Worm (Caenorhabditis elegans) whole organism, dauer: ENCODE results near the gene chs-2.

Experiments
- unc-62 ChIP-seq: sonication (generic microtip); optimal IDR thresholded peaks from 2 replicates; lab custom pipeline; 2017; ENCODE audit warnings: missing biosample characterization, missing genetic modification reagents, missing genetic modification characterization

Gene chs-2

DNA sequence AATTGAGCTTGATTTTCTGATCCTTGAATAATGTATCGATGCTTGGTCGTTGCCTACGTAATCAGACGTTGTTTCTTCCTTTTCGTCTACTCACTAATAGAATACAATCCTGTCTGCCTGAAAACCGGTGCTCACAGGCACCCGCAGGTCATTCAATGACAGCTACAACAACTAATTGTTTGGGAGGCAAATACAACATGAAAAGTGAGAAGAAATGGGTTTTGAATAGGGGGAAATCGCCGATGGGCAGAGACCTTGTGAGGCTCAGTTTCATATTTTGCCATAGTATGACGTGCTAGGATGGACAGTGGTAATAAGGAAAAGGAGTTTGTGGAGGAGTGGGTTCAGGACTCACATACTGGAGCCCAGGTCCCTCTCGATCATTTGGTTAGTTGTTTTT lies at the start of gene chs-2:
chs-2 (plus strand) TSS at position 301 of the 400 bp plus-strand sequence.
- TF ChIP-seq unc-62 (GFP tag; lab: Kevin White, UChicago): no peak

DNA sequence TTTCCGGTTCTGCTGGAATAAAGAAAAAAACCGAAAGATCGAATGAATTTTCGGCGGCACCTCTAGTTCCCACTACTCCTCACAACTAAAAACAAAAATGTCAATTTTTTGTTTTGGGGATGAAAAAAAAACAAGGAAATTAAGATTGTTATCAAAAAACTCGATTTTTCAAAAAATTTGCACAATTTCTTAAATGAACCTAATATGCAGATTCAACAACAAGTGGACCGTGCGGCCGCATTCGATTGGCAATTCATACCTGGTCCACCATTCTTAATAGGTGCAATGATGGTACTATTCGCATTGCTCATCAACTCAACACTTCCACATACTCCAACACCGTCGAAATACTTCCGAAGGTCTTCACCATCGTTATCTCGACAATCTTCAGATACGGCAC lies 45.3 kb upstream of the chs-2 start:
- TF ChIP-seq unc-62 (GFP tag; lab: Kevin White, UChicago): no peak

DNA sequence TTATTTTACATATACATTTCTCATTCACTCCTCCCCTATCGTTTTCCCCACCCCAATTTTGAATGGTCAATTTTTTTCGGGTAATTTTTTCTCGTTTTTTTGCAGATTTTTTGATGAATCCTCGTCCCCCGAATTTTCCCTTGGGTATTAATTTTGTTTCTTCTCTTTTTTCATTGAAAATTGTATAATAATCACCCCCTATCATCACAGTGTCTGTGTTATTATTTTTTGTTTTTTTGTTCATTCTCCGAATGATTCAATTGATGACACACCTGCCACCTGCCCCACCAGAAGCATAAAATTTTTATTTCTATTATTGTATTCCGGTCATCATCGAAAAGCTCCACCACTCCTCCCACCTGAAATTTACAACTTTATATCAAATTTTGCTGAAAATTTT lies 44.5 kb upstream of the chs-2 start, which contains the start of gene T25D3.3:
T25D3.3 (plus strand) TSS at position 301 of the 400 bp plus-strand sequence.
- no peak for TF ChIP-seq unc-62 (GFP tag; lab: Kevin White, UChicago)

DNA sequence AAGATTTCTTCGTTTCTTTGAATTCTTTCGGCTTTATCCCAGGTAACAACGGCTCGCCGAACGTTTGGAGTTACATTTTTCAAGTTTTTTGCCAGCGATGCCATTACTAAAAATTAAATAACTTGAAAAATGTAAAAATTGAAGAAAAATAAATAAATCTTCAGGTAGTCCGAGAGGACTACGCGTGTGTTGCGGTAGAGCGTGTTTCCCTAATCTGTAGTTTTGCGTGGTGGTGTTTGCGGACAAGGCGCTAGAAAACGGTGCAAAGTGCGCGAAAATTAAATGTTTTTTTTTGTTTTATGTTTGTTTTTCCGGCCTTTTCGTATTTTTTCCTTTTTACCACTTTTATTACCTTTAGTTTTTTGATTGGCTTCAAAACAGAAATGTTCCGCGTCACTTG lies 40.9 kb upstream of the chs-2 start, which contains the start of gene mrpl-28:
mrpl-28 (minus strand) TSS at position 106 of the 400 bp plus-strand sequence.
- TF ChIP-seq unc-62 (GFP tag; lab: Kevin White, UChicago): no peak

DNA sequence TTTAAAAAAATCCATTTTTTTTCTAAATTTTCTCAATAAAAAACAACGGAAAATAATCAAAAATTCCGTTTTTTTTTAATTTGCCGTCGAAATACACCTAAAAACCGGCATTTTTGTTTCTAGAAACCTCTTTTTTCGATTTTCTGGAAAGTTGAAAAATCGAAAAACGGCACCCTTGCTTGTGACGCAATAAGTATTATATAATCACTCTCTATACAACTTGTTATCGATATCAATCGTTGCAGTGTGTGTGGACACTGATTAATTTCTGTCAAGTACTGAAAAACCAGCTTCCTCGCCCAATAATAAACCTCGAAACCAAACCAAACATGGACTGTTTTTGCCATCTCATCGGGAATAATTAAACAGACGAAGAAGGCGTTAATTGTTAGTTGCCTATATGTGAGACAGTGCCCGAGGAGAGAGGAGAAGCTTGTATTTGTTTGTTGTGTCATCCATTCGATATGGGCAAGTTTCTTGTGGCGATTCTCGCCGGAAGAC lies 39.7 kb upstream of the chs-2 start:
- TF ChIP-seq unc-62 (GFP tag; lab: Kevin White, UChicago): no peak

DNA sequence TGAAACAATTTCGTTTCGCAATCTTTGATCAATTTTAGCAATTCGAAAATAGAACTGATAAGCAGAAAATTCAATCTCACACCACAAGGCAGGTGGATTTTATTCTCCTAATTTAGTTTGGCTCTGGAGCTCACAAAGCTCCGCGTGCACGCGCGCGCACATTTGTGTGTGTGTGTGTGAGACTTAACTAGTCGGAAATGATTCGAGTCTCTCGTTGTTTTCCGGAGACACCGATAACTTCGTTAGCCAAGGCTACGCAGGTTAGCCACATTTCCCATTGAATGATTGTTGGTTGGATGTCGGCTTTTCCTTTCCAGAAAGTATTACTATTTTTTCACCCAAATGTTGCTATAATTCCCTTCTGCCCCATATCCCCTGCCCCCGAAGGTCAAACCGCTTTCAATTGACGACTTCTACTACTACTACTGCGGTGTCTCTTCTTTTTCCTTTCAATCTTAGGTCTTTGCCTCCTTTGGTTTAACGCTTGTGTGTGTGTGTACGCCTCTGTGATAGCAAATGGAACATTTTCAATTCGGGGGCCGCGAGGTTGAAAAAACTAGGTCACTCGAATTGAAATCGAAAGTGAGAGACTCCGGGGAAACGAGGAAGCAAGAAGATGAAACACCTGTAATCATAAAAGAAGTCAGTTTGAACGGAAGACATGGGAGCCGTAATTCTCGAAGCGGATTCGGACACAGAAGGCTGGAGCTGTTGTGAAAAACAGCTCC lies 38.6 kb upstream of the chs-2 start:
- no peak for TF ChIP-seq unc-62 (GFP tag; lab: Kevin White, UChicago)

DNA sequence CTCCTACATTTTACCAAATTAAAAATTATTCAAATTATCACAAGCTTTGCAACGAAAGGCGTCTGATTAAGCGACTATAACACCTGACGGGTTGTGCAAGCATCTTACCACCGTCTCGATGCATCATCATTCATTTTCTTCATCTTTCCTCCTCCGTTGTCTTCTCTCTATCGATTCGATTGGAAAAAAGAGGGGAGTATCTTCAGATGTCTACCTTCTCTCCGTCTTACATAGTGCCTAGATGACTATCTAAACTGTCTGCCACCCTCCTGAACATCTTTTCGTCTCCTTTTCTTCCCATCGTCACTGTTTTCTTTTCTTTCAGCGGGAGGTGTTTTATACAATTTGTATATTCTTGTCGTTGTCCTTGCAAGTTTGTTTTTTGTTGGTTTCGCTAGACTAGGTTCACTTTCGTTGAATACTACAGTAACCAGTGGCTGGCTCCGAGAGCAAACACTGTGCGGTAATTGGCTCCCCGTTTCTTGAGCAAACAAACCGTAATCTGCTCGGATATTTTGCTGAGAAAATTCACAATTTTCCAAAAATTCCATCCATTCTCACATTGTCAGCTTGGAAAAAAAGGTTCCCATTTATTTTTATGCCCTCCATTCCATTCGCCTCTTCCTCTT lies 37.4 kb upstream of the chs-2 start:
- TF ChIP-seq unc-62 (GFP tag; lab: Kevin White, UChicago): no peak

DNA sequence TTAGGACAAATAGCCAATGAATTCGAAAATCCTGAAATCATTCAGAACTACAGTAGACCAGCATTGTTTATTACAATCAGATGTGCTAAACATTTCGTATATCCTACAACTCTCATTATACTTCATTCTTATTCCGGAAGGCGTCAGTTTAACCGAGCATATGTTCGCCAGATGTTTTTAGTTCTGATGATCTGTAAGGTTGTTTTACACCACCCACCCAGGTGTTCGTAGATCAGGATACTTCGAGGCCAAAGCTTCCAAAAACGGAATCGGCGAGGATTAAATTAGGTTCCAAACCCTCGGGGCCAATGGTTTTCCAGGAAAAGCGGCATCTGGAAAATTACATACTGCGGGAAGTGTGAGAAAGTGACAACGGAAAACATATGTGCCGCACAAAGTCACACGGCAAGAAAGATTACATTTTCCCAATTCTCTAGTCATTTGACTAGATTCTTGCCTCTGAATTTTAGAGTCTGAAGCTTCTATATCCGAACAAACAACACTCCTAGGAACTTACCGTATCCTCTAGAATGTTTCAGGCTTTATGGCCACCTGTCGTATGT lies 36.1 kb upstream of the chs-2 start:
- TF ChIP-seq unc-62 (GFP tag; lab: Kevin White, UChicago): no peak

DNA sequence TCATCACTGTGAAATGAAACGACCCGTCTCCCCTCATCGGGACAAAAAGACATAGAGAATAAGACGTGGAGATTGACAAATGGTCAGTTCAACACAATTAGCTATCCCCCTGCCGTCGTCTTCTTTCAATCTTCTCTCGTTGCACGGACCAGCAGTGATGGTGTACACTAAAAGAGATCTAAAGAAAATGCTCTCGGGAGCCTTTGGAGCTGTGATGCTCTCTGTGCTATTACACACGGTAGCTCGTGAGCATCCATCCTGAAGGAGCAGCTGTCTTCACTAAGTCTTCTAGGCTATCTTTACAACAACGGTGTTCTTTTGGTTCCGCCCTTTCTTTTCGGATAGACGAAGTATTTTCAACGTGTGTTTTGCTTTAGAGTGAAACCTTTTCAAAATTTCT lies 35.5 kb upstream of the chs-2 start:
- TF ChIP-seq unc-62 (GFP tag; lab: Kevin White, UChicago): no peak

DNA sequence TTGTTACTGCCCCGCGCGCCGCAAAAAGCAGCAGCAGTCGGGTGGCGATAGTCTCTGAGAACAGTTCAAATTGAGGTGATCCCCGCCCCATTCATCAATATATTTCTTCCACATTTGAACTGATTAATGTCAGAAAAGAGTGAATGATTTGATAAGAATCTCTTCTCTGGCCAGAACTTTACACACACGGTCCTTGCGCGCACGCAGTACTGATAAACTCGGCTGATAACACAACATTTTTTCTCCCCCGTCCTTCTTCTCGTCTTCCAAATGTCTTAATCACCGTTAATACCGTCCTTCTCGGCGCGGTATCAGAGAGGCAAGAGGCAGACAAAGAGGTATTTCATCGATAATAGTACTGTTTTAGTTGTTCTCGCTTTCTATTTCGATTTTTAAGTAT lies 34.6 kb upstream of the chs-2 start, which contains the start of gene etr-1:
etr-1 (plus strand) TSS at position 193 of the 400 bp plus-strand sequence.
- TF ChIP-seq unc-62 (GFP tag; lab: Kevin White, UChicago): no peak

DNA sequence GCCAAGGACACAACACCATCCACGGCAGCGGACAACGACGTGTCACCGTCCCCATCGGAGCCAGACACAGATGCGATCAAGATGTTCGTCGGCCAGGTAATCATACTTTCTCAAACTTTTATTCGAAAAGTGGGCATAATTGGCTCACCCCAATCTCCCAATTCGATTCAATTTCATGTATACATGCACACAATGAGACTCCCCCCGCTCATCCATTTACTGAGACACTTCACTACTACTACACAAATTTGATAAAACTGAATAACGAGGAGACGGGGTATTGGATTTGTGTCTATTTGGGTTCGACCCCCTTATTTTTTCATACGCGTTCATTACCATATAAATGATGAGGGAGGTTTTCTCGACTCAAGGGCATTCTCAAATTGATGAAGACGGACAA lies 33.6 kb upstream of the chs-2 start:
- no peak for TF ChIP-seq unc-62 (GFP tag; lab: Kevin White, UChicago)

DNA sequence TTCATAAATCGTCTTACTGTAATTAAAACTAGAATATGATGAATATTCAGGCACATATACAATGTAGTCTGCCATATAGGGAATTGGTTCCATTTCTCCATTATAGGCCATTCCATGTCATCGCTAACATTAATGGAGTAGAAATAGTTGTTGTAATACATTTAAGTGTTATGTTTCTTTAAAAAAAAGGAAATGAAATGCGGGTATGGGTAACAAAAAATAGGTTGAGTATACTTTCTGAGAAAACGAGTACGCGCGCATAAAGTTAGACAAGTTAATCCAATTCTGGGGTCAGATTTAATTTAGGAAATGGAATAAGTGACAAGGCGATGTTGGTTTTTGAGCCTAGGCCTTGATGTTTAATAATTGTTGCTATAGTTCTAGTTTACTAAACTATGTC lies 23.1 kb upstream of the chs-2 start, which contains the start of gene T01D1.7:
T01D1.7 (minus strand) TSS at position 101 of the 400 bp plus-strand sequence.
- TF ChIP-seq unc-62 (GFP tag; lab: Kevin White, UChicago): no peak

DNA sequence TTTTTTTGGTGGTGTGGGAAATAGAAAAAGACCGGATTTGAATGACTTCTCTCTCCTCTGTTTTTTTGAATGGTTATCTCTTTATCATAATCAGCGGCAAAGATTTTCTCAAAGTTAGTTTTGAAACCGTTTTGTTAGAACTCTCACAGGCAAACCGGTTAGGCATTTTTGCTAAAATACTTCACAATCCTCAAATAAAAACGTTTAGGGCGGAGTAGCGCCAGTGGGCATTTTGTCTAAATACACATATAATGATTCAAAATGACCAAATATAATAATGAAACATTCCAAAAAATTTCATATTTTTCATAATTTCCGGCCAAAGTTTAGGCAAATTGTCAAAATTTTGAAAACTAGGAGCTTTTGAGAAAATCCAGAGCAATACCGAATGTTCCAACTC lies 20.9 kb upstream of the chs-2 start, which contains the start of gene T01D1.3:
T01D1.3 (minus strand) TSS at position 101 of the 400 bp plus-strand sequence.
- no peak for TF ChIP-seq unc-62 (GFP tag; lab: Kevin White, UChicago)

DNA sequence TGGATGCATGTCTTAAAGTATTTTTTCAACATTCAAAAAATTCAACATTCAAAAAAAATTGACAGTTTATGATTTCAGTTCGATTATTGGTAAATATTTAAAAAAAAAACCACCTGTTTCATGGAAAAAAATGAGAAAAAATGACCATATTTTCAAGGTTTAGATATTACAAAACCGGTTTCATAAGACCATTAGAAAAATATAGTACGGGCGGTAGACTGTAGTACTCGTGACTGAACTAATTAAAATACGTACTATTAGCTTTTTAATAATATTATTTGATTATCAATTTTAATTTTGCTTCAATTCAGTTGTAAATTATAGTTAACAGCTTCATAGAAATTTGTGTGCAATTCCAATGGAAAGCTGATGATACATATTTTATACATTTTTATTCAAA lies 20.2 kb upstream of the chs-2 start:
- no peak for TF ChIP-seq unc-62 (GFP tag; lab: Kevin White, UChicago)

DNA sequence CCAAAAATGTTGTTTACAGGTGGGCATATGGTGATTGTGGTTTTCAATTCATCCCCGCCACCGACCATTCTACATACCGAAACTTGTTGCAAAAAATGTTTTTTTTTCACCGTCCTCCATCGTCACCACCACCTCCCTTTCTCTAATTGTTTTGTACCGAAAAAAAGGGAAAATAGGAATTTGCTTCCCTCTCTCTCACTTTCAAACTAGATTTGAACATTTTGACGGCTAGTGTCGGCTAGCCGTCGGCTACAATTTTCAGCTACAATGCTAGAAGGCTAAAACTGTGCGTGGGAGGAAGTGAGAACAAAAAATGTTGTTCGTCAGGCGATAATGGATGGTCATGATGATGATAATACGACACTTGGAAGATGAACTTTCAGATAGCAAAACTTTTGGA lies 18.6 kb upstream of the chs-2 start:
- no peak for TF ChIP-seq unc-62 (GFP tag; lab: Kevin White, UChicago)

DNA sequence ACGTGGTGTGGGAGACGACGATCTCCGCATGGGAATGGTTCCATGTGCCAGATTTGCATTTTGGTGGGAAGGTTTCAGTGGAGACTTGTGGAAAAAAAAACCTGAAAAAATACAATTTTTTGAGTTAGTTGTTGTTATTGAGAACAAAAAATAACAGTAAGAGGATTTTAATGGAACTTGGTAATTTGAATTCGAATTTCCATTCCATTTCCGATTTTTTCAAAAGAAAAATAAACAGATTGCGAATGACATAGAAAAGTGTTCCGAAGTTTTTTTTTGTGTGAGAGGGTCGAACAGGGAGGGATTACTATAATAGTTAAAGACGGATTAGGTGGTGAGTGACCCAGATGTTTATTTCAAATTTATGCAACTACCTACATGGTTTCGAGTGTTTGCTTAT lies 17.8 kb upstream of the chs-2 start, which contains the start of gene T01D1.4:
T01D1.4 (minus strand) TSS at position 101 of the 400 bp plus-strand sequence.
- no peak for TF ChIP-seq unc-62 (GFP tag; lab: Kevin White, UChicago)
